Worm (Caenorhabditis elegans): Measurements from ENCODE around the gene R03G8.3.

Gene R03G8.3

DNA sequence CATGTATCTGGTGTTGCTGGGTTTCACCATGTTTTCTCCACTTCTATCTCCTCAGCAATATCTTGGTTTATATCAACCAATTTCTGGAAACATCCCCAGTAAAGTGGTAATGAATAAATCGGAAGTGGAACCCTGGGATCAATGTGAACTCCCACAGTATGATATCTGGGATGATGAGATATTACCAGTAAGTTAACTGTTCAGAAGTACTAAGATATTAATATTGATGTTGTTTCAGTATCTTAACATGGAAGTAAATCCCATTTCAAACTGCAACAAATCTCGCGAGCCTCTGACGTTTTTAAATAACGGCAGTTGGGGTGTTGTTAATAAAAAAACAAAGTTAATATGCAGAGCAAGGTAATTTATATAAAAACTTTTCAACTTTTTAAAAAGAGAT is 434 bp downstream of the R03G8.3 start:
- TF ChIP-seq hmg-4 (GFP tag; optimal IDR thresholded peaks at IDR 0.05): no peak
- no peak for TF ChIP-seq pes-1 (GFP tag; IDR thresholded peaks at IDR 0.05)
- no peak for TF ChIP-seq ceh-36 (tag; optimal IDR thresholded peaks at IDR 0.05)
- TF ChIP-seq hnd-1 (tag; optimal IDR thresholded peaks at IDR 0.05): no peak
- no peak for TF ChIP-seq ceh-13 (GFP tag; optimal IDR thresholded peaks at IDR 0.05)
- TF ChIP-seq ets-7 (tag; optimal IDR thresholded peaks at IDR 0.05): no peak
- TF ChIP-seq ama-1 (optimal IDR thresholded peaks at IDR 0.05): no peak
- TF ChIP-seq hmbx-1 (tag; optimal IDR thresholded peaks at IDR 0.05): no peak

DNA sequence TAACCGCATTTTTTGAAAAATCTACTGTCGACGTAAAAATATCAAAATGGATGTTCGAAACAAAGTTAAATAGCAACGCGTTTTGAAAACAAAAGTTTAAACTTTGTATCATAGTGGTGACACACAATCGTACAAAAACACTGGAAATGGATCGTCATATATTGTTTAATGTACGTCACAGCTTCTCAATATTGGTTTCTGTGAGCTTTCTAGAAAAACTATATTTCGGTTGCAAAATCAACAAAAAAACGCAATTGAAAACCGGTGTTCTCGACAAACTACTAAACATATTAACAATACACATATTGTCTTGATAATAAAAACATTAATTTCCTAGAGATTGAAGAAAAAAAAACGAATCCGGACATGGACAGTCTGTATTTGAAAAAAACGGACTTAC is 9.6 kb downstream of the R03G8.3 start, which contains the start of gene R03G8.6:
R03G8.6 (minus strand) TSS at position 101 of the 400 bp plus-strand sequence.
- TF ChIP-seq ets-7 (tag; optimal IDR thresholded peaks at IDR 0.05) (no peak), ceh-13 (GFP tag; optimal IDR thresholded peaks at IDR 0.05) (no peak), ceh-36 (tag; optimal IDR thresholded peaks at IDR 0.05) (no peak), sea-1 (GFP tag; conservative IDR thresholded peaks at IDR 0.05) (no peak), ama-1 (optimal IDR thresholded peaks at IDR 0.05) (no peak), hmbx-1 (tag; optimal IDR thresholded peaks at IDR 0.05) (no peak), aly-1 (tag; optimal IDR thresholded peaks at IDR 0.05) (no peak), flt-1 (GFP tag; IDR thresholded peaks at IDR 0.05) (no peak), pes-1 (GFP tag; IDR thresholded peaks at IDR 0.05) (no peak), hnd-1 (tag; optimal IDR thresholded peaks at IDR 0.05) (no peak), F13C5.2 (tag; optimal IDR thresholded peaks at IDR 0.05) (no peak), tra-4 (tag; optimal IDR thresholded peaks at IDR 0.05) (no peak), scrt-1 (GFP tag; IDR thresholded peaks at IDR 0.05) (no peak), tbx-11 (GFP tag; IDR thresholded peaks at IDR 0.05) (no peak), tbx-37 (GFP tag; conservative IDR thresholded peaks at IDR 0.05) (no peak), B0310.2 (tag; optimal IDR thresholded peaks at IDR 0.05) (no peak)

DNA sequence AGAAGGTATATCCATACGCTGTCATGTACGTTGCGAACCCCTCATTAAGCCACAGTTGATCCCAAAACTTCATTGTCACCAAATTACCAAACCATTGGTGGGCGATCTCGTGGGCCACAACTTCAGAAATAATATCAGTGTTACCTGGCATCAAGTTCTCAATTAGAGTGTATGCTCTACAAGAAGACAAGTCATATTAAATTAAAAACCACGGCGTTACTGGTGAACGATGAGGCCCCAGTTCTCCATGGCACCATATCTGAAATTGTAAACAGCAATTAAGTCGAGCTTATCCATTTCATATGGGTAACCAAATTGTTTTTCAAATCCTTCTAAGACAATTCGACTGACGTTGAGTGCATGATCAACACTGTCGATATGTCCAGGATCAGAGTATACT is 12.1 kb downstream of the R03G8.3 start:
- TF ChIP-seq aly-1 (tag; optimal IDR thresholded peaks at IDR 0.05) (no peak), ama-1 (optimal IDR thresholded peaks at IDR 0.05) (no peak), ceh-13 (GFP tag; optimal IDR thresholded peaks at IDR 0.05) (no peak), sea-1 (GFP tag; conservative IDR thresholded peaks at IDR 0.05) (no peak), hmg-4 (GFP tag; optimal IDR thresholded peaks at IDR 0.05) (no peak), scrt-1 (GFP tag; IDR thresholded peaks at IDR 0.05) (no peak), ets-7 (tag; optimal IDR thresholded peaks at IDR 0.05) (no peak), hmbx-1 (tag; optimal IDR thresholded peaks at IDR 0.05) (no peak), ceh-36 (tag; optimal IDR thresholded peaks at IDR 0.05) (no peak), tra-4 (tag; optimal IDR thresholded peaks at IDR 0.05) (no peak), tbx-37 (GFP tag; conservative IDR thresholded peaks at IDR 0.05) (no peak), flt-1 (GFP tag; IDR thresholded peaks at IDR 0.05) (no peak), F13C5.2 (tag; optimal IDR thresholded peaks at IDR 0.05) (no peak), pes-1 (GFP tag; IDR thresholded peaks at IDR 0.05) (no peak), tbx-11 (GFP tag; IDR thresholded peaks at IDR 0.05) (no peak), B0310.2 (tag; optimal IDR thresholded peaks at IDR 0.05) (no peak)

DNA sequence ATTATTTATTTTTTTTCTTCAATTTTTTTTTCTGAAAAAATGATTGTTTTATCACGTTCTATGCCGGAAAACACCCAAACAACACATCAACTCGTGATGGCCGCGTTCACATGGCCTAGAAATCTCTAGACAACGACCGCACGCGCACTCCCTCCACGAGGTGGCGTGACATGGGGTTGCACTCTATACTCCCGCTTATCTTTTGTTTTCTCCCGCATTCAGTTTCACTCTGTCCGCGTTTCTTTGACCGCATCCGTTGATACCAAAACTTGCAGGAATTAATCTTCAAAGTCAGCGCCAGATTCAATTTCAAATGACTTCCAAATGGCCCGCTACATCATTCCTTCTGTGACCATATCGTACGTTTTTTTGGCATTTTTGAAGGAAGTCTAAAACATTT is 14.2 kb downstream of the R03G8.3 start, which contains the start of gene F17H10.1:
F17H10.1 (plus strand) TSS at position 276 of the 400 bp plus-strand sequence.
- TF ChIP-seq hmg-4 (GFP tag; optimal IDR thresholded peaks at IDR 0.05) (peak; percentile 20), ama-1 (optimal IDR thresholded peaks at IDR 0.05) (no peak), tbx-37 (GFP tag; conservative IDR thresholded peaks at IDR 0.05) (peak; percentile 42; the same call in 1 of the 2 replicates), F13C5.2 (tag; optimal IDR thresholded peaks at IDR 0.05) (peak; percentile 18), pes-1 (GFP tag; IDR thresholded peaks at IDR 0.05) (no peak)

DNA sequence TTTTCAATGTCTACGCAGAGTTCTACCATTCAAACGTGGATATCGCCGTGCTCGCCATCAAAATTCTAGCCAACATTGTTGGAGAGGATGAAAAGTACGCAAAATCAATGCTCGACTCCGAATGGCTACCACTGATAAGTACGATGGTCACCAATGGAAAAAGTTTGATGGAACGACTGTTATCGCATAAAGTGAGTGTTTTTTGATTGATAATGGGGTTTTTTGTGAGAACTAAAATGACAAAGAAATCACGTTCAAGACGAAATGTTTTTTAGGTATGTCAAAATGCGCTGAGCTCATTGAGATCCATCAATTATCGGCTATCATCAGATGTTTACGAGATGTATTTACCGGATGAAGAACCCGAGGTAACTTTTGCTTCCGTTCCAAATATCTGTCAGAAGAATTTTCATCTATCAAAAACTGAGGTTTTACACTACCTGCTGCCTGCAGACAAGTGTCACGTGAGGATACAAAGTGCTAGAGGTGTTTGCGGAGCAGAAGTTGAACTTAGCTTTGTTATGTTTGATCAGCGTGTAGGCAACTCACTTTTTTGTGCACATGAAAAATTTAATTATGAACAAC is 15.5 kb downstream of the R03G8.3 start:
- TF ChIP-seq scrt-1 (GFP tag; IDR thresholded peaks at IDR 0.05) (no peak), tbx-37 (GFP tag; conservative IDR thresholded peaks at IDR 0.05) (no peak), hmbx-1 (tag; optimal IDR thresholded peaks at IDR 0.05) (no peak), tbx-11 (GFP tag; IDR thresholded peaks at IDR 0.05) (no peak), ceh-13 (GFP tag; optimal IDR thresholded peaks at IDR 0.05) (no peak), tra-4 (tag; optimal IDR thresholded peaks at IDR 0.05) (no peak), ets-7 (tag; optimal IDR thresholded peaks at IDR 0.05) (no peak), hmg-4 (GFP tag; optimal IDR thresholded peaks at IDR 0.05) (no peak), F13C5.2 (tag; optimal IDR thresholded peaks at IDR 0.05) (no peak), hnd-1 (tag; optimal IDR thresholded peaks at IDR 0.05) (no peak), sea-1 (GFP tag; conservative IDR thresholded peaks at IDR 0.05) (no peak)

DNA sequence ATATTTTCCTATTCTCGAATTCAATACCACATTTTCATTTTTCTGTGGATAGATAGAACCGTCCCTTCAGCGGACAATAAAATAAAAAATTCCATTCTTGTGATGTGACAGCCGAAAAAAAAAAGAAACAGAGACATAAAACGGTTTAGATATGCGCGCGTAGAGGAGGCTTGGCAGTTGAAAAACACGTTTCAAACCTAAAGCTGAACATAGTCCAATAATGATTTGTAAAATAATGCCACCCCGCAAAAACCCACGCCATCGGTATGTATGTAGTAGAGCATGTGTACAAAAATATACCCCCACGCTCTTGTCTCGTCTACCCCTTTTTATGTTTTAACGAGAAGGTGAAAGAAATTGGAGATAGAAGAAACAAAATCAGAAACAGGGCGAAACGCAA is 17.9 kb downstream of the R03G8.3 start:
- no peak for TF ChIP-seq F13C5.2 (tag; optimal IDR thresholded peaks at IDR 0.05)
- TF ChIP-seq ama-1 (optimal IDR thresholded peaks at IDR 0.05): no peak
- TF ChIP-seq flt-1 (GFP tag; IDR thresholded peaks at IDR 0.05): no peak
- no peak for TF ChIP-seq hmbx-1 (tag; optimal IDR thresholded peaks at IDR 0.05)
- no peak for TF ChIP-seq ceh-13 (GFP tag; optimal IDR thresholded peaks at IDR 0.05)
- TF ChIP-seq tbx-11 (GFP tag; IDR thresholded peaks at IDR 0.05): no peak
- no peak for TF ChIP-seq tbx-37 (GFP tag; conservative IDR thresholded peaks at IDR 0.05)
- no peak for TF ChIP-seq scrt-1 (GFP tag; IDR thresholded peaks at IDR 0.05)
- no peak for TF ChIP-seq tra-4 (tag; optimal IDR thresholded peaks at IDR 0.05)
- no peak for TF ChIP-seq ets-7 (tag; optimal IDR thresholded peaks at IDR 0.05)

DNA sequence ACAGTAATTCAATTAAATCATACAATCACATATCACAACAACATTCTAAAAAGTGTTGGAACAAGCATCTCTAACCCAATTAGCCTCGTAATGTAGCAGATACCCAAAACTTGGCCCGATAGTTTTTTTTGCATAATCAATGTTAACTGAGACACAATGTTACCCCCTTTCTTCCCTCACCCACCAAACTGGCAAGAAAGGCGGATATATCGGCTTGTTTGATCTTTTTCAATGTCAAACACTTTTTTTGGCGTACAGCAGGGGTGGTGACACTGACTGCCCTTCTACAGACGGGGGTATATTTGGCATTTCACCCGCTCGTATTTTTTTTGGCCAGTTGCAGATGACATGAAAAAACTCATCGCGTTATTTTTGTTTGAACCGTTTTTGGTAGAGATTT is 19.2 kb downstream of the R03G8.3 start:
- TF ChIP-seq ets-7 (tag; optimal IDR thresholded peaks at IDR 0.05) (no peak), hmg-4 (GFP tag; optimal IDR thresholded peaks at IDR 0.05) (no peak), sea-1 (GFP tag; conservative IDR thresholded peaks at IDR 0.05) (no peak), tbx-37 (GFP tag; conservative IDR thresholded peaks at IDR 0.05) (no peak), tra-4 (tag; optimal IDR thresholded peaks at IDR 0.05) (no peak), flt-1 (GFP tag; IDR thresholded peaks at IDR 0.05) (no peak)

DNA sequence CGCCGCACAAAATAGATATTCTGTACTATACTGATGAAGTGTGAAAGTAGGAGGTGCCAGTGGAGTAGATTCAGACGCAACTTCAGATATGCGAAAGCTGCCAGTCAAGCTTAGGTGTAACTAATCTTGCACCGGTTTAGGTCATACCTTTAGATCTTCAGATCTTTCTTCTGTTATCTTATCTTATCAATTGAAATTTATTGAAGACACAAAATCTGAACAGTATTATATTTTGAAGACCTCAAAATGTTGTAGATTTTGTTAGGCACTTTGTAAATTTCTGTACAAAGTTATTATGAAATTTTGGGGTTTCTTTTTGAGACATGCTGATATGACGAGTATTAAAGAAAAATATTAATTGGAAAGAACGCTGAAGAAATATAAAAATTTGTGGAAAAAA is 21.9 kb downstream of the R03G8.3 start:
- TF ChIP-seq tra-4 (tag; optimal IDR thresholded peaks at IDR 0.05): no peak
- no peak for TF ChIP-seq ceh-36 (tag; optimal IDR thresholded peaks at IDR 0.05)
- no peak for TF ChIP-seq sea-1 (GFP tag; conservative IDR thresholded peaks at IDR 0.05)
- no peak for TF ChIP-seq ama-1 (optimal IDR thresholded peaks at IDR 0.05)
- TF ChIP-seq hmbx-1 (tag; optimal IDR thresholded peaks at IDR 0.05): no peak
- TF ChIP-seq aly-1 (tag; optimal IDR thresholded peaks at IDR 0.05): no peak
- no peak for TF ChIP-seq hmg-4 (GFP tag; optimal IDR thresholded peaks at IDR 0.05)
